Worm (Caenorhabditis elegans): Measurements from ENCODE around the gene ifta-2.

DNA sequence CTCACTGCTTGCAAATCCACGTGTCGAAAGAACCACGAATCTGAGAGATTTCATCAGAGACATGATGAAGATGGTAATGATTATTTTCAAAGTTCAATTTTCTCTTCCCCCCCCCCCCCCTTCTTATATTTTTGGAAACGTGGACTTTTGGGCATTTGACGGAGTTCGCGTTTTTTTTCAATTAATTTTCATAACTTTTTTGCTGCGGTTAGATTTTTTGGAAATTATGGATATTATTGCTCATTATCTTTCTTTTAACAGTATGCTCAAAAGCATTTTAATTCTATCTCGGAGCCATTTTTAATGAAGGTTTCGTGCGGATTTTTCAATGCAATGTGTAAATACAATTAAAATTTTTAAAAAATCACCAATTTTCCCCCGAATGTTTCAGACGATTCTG lies 42.5 kb downstream of the ifta-2 start, which contains the start of gene phyh-1:
- TF ChIP-seq nhr-28 (tag; optimal IDR thresholded peaks at IDR 0.05): no peak
- TF ChIP-seq nhr-237 (tag; optimal IDR thresholded peaks at IDR 0.05): no peak
- no peak for TF ChIP-seq R02D3.7 (tag; optimal IDR thresholded peaks at IDR 0.05)
- TF ChIP-seq nhr-23 (tag; optimal IDR thresholded peaks at IDR 0.05): no peak
- no peak for TF ChIP-seq elt-3 (tag; optimal IDR thresholded peaks at IDR 0.05)
- no peak for TF ChIP-seq nhr-77 (tag; optimal IDR thresholded peaks at IDR 0.05)
- no peak for TF ChIP-seq hmg-11 (tag; optimal IDR thresholded peaks at IDR 0.05)
- TF ChIP-seq egl-27 (tag; optimal IDR thresholded peaks at IDR 0.05): no peak
- TF ChIP-seq nhr-11 (tag; optimal IDR thresholded peaks at IDR 0.05): no peak
- TF ChIP-seq lin-39 (tag; optimal IDR thresholded peaks at IDR 0.05): no peak
- TF ChIP-seq snpc-4 (tag; optimal IDR thresholded peaks at IDR 0.05): no peak
- TF ChIP-seq elt-2 (tag; optimal IDR thresholded peaks at IDR 0.05): no peak

Data from whole organism, L3 larva.